Fruit fly (Drosophila melanogaster) whole organism, embryonic: ENCODE results near the gene Ugt305A1.
A peak's percentile ranks its signal among the peaks of the same experiment; 100 is the strongest.

Experiments used
- CG11504 ChIP-seq: fragments of 200-800 bp; sonication (Bioruptor generic); optimal IDR thresholded peaks from 3 replicates; lab custom pipeline; 2019; ENCODE audit warnings: missing biosample characterization, mild to moderate bottlenecking, missing genetic modification characterization, moderate library complexity
- CG12391 ChIP-seq: fragments of 200-800 bp; sonication (Bioruptor generic); optimal IDR thresholded peaks from 3 replicates; lab custom pipeline; 2018; ENCODE audit warnings: missing biosample characterization, mild to moderate bottlenecking, missing genetic modification characterization, moderate library complexity
- CG13424 ChIP-seq: fragments of 200-800 bp; sonication (Bioruptor generic); optimal IDR thresholded peaks from 2 replicates; lab custom pipeline; 2019; ENCODE audit warnings: missing biosample characterization, mild to moderate bottlenecking, missing genetic modification characterization, moderate library complexity
- CG17361 ChIP-seq: fragments of 200-800 bp; sonication (Bioruptor generic); IDR thresholded peaks from 3 replicates; pipeline ENCODE4 v1.3.6; 2022; ENCODE audit warnings: missing biosample characterization, missing genetic modification characterization
- CG17829 ChIP-seq: fragments of 200-800 bp; optimal IDR thresholded peaks from 2 replicates; lab custom pipeline; 2019; ENCODE audit warnings: missing biosample characterization, mild to moderate bottlenecking, missing genetic modification characterization, moderate library complexity
- CG18262 ChIP-seq: fragments of 200-800 bp; optimal IDR thresholded peaks from 3 replicates; lab custom pipeline; 2019; ENCODE audit warnings: missing biosample characterization, mild to moderate bottlenecking, missing genetic modification characterization, moderate library complexity
- CG2678 ChIP-seq: fragments of 200-800 bp; sonication (Bioruptor generic); optimal IDR thresholded peaks from 3 replicates; lab custom pipeline; 2019; ENCODE audit warnings: missing biosample characterization, mild to moderate bottlenecking, missing genetic modification characterization, moderate library complexity
- CG2712 ChIP-seq: fragments of 200-800 bp; optimal IDR thresholded peaks from 3 replicates; lab custom pipeline; 2019; ENCODE audit warnings: missing biosample characterization, mild to moderate bottlenecking, missing genetic modification characterization, moderate library complexity
- CG31441 ChIP-seq: fragments of 200-800 bp; sonication (Bioruptor generic); IDR thresholded peaks from 2 replicates; pipeline ENCODE4 v1.3.6; 2022; ENCODE audit warnings: missing biosample characterization, missing genetic modification characterization
- CG5245 ChIP-seq: fragments of 200-800 bp; sonication (Bioruptor generic); optimal IDR thresholded peaks from 3 replicates; lab custom pipeline; 2016; ENCODE audit warnings: missing biosample characterization, missing genetic modification characterization
- CG6854 ChIP-seq: fragments of 200-800 bp; sonication (Bioruptor generic); optimal IDR thresholded peaks from 3 replicates; lab custom pipeline; 2017; ENCODE audit warnings: missing biosample characterization, mild to moderate bottlenecking, missing genetic modification characterization
- CG7839 ChIP-seq: fragments of 200-800 bp; sonication (Bioruptor generic); optimal IDR thresholded peaks from 3 replicates; lab custom pipeline; 2018; ENCODE audit warnings: missing biosample characterization, mild to moderate bottlenecking, missing genetic modification characterization, moderate library complexity
- CG8290 ChIP-seq, 3 experiments: fragments of 200-800 bp; sonication (Bioruptor generic); optimal IDR thresholded peaks; 2 replicates each; lab custom pipeline; 2016 to 2019; ENCODE audit warnings: missing biosample characterization in 3 of 3, missing genetic modification characterization in 3 of 3, mild to moderate bottlenecking in 2 of 3, moderate library complexity in 1 of 3
- CG8924 ChIP-seq: fragments of 200-800 bp; optimal IDR thresholded peaks from 3 replicates; lab custom pipeline; 2019; ENCODE audit warnings: missing biosample characterization, mild to moderate bottlenecking, missing genetic modification characterization, moderate library complexity
- CoRest ChIP-seq: fragments of 200-800 bp; sonication (Bioruptor generic); optimal IDR thresholded peaks from 3 replicates; lab custom pipeline; 2018; ENCODE audit warnings: missing biosample characterization, mild to moderate bottlenecking, missing genetic modification characterization, moderate library complexity
- D19A ChIP-seq: fragments of 200-800 bp; optimal IDR thresholded peaks from 3 replicates; lab custom pipeline; 2019; ENCODE audit warnings: missing biosample characterization, mild to moderate bottlenecking, missing genetic modification characterization, moderate library complexity
- Hmr ChIP-seq: fragments of 200-800 bp; sonication (Bioruptor generic); optimal IDR thresholded peaks from 3 replicates; lab custom pipeline; 2017; ENCODE audit warnings: mild to moderate bottlenecking, missing biosample characterization, missing genetic modification reagents, missing genetic modification characterization
- Hr51 ChIP-seq, 2 experiments: fragments of 200-800 bp; sonication (Bioruptor generic); optimal IDR thresholded peaks; 2 replicates in 1 of 2; 3 replicates in 1 of 2; lab custom pipeline; 2016 to 2018; ENCODE audit warnings: missing biosample characterization in 2 of 2, missing genetic modification characterization in 2 of 2, mild to moderate bottlenecking in 1 of 2, moderate library complexity in 1 of 2
- Mrtf ChIP-seq: fragments of 200-800 bp; sonication (Bioruptor generic); IDR thresholded peaks from 3 replicates; pipeline ENCODE4 v1.3.6; 2022; ENCODE audit warnings: missing biosample characterization, missing genetic modification characterization
- NFAT ChIP-seq: fragments of 200-800 bp; sonication (Bioruptor generic); IDR thresholded peaks from 2 replicates; pipeline ENCODE4 v1.3.6; 2022; ENCODE audit warnings: missing biosample characterization, missing genetic modification characterization
- Nf-YB ChIP-seq: fragments of 200-800 bp; sonication (Bioruptor generic); optimal IDR thresholded peaks from 3 replicates; lab custom pipeline; 2019; ENCODE audit warnings: missing biosample characterization, mild to moderate bottlenecking, missing genetic modification characterization, moderate library complexity
- Nf-YC ChIP-seq: fragments of 200-800 bp; optimal IDR thresholded peaks from 3 replicates; lab custom pipeline; 2019; ENCODE audit warnings: missing biosample characterization, mild to moderate bottlenecking, missing genetic modification characterization, moderate library complexity
- Sox100B ChIP-seq: fragments of 200-800 bp; sonication (Bioruptor generic); optimal IDR thresholded peaks from 3 replicates; lab custom pipeline; 2018; ENCODE audit warnings: missing biosample characterization, mild to moderate bottlenecking, missing genetic modification characterization
- Sox102F ChIP-seq: fragments of 200-800 bp; sonication (Bioruptor generic); optimal IDR thresholded peaks from 2 replicates; lab custom pipeline; 2018; ENCODE audit warnings: missing biosample characterization, mild to moderate bottlenecking, missing genetic modification characterization, moderate library complexity
- bsh ChIP-seq, 2 experiments: fragments of 200-800 bp; sonication (Bioruptor generic); optimal IDR thresholded peaks; 2 replicates each; lab custom pipeline; 2017 to 2018; ENCODE audit warnings: mild to moderate bottlenecking in 2 of 2, missing biosample characterization in 2 of 2, missing genetic modification characterization in 2 of 2, moderate library complexity in 1 of 2
- cg ChIP-seq: fragments of 200-800 bp; sonication (Bioruptor generic); optimal IDR thresholded peaks from 3 replicates; lab custom pipeline; 2019; ENCODE audit warnings: missing biosample characterization, mild to moderate bottlenecking, missing genetic modification characterization, moderate library complexity
- dmrt11E ChIP-seq: fragments of 200-800 bp; sonication (Bioruptor generic); optimal IDR thresholded peaks from 3 replicates; lab custom pipeline; 2018; ENCODE audit warnings: missing biosample characterization, mild to moderate bottlenecking, missing genetic modification characterization, moderate library complexity
- dmrt99B ChIP-seq: fragments of 200-800 bp; sonication (Bioruptor generic); optimal IDR thresholded peaks from 2 replicates; lab custom pipeline; 2018; ENCODE audit warnings: missing biosample characterization, mild to moderate bottlenecking, missing genetic modification characterization, moderate library complexity
- gem ChIP-seq: fragments of 200-800 bp; sonication (Bioruptor generic); optimal IDR thresholded peaks from 2 replicates; lab custom pipeline; 2019; ENCODE audit warnings: missing biosample characterization, mild to moderate bottlenecking, missing genetic modification characterization, moderate library complexity
- grau ChIP-seq: fragments of 200-800 bp; optimal IDR thresholded peaks from 3 replicates; lab custom pipeline; 2019; ENCODE audit warnings: missing biosample characterization, mild to moderate bottlenecking, missing genetic modification characterization, moderate library complexity
- gsb-n ChIP-seq: fragments of 200-800 bp; sonication (Bioruptor generic); optimal IDR thresholded peaks from 3 replicates; lab custom pipeline; 2018; ENCODE audit warnings: missing biosample characterization, mild to moderate bottlenecking, missing genetic modification characterization
- gt ChIP-seq: fragments of 200-800 bp; sonication (Bioruptor generic); IDR thresholded peaks from 2 replicates; pipeline ENCODE4 v1.3.6; 2022; ENCODE audit warnings: missing biosample characterization, missing genetic modification characterization
- lola ChIP-seq, 3 experiments: fragments of >200 bp in 2 of 3; fragments of 200-800 bp in 1 of 3; sonication (Bioruptor generic) in 1 of 3; optimal IDR thresholded peaks; 2 replicates each; lab custom pipeline; 2017 to 2019; ENCODE audit warnings: missing biosample characterization in 3 of 3, missing genetic modification characterization in 3 of 3, mild to moderate bottlenecking in 1 of 3, moderate library complexity in 1 of 3
- nmo ChIP-seq: fragments of 200-800 bp; sonication (Bioruptor generic); optimal IDR thresholded peaks from 2 replicates; lab custom pipeline; 2018; ENCODE audit warnings: missing biosample characterization, mild to moderate bottlenecking, missing genetic modification characterization, moderate library complexity
- phol ChIP-seq: fragments of 200-800 bp; sonication (Bioruptor generic); optimal IDR thresholded peaks from 3 replicates; lab custom pipeline; 2018; ENCODE audit warnings: missing biosample characterization, mild to moderate bottlenecking, missing genetic modification characterization, moderate library complexity
- ranshi ChIP-seq: fragments of 200-800 bp; sonication (Bioruptor generic); IDR thresholded peaks from 2 replicates; pipeline ENCODE4 v1.3.6; 2022; ENCODE audit warnings: missing biosample characterization, missing genetic modification characterization
- sna ChIP-seq: fragments of 200-800 bp; sonication (Bioruptor generic); IDR thresholded peaks from 2 replicates; pipeline ENCODE4 v1.3.6; 2022; ENCODE audit warnings: missing biosample characterization, missing genetic modification characterization; ENCODE audit not compliant: partially characterized antibody
- tin ChIP-seq: fragments of 200-800 bp; sonication (Bioruptor generic); optimal IDR thresholded peaks from 3 replicates; lab custom pipeline; 2016; ENCODE audit warnings: missing biosample characterization, missing genetic modification characterization

Ugt305A1 gene

dm6 chr3L:4018228-4018928, 41.2 kb upstream of the Ugt305A1 start, which contains the start of gene FoxL1:
TSS of gene FoxL1 (plus strand) at chr3L:4018878.
- peak; percentile 39 for TF ChIP-seq CG17829
- TF ChIP-seq phol (tag; lab: Kevin White, UChicago) = peak; percentile 31
- TF ChIP-seq CG2712 (tag; lab: Kevin White, UChicago) = peak; percentile 54
- TF ChIP-seq bsh (GFP tag; optimal IDR thresholded peaks at IDR 0.05; lab: Kevin White, UChicago) = peak in 1 of 2 experiments; percentile 14
- peak; percentile 92 for TF ChIP-seq Nf-YC
- peak; percentile 33 for TF ChIP-seq gem (tag; lab: Kevin White, UChicago)
- no peak for TF ChIP-seq Hmr
- peak; percentile 30; the same call in 1 of the 2 replicates for TF ChIP-seq CG31441
- peak; percentile 25 for TF ChIP-seq CG8924 (tag; lab: Kevin White, UChicago)
- TF ChIP-seq gt (GFP tag; lab: Robert Waterston, UW) = no peak
- TF ChIP-seq dmrt11E (tag; lab: Kevin White, UChicago) = peak; percentile 10
- no peak for TF ChIP-seq CG6854 (GFP tag; lab: Kevin White, UChicago)
- peak; percentile 37 for TF ChIP-seq grau
- peak; percentile 22 for TF ChIP-seq CoRest (tag; lab: Kevin White, UChicago)
- TF ChIP-seq CG13424 (tag; lab: Kevin White, UChicago) = peak; percentile 23
- TF ChIP-seq sna = no peak
- peak; percentile 21 for TF ChIP-seq Sox102F (GFP tag; lab: Kevin White, UChicago)
- peak in 1 of 2 experiments; percentile 40 for TF ChIP-seq Hr51 (GFP tag; optimal IDR thresholded peaks at IDR 0.05; lab: Kevin White, UChicago)
- TF ChIP-seq lola (GFP tag; optimal IDR thresholded peaks at IDR 0.05; lab: Kevin White, UChicago) = peak in 1 of 3 experiments; percentile 21
- no peak for TF ChIP-seq CG8290 (GFP tag; optimal IDR thresholded peaks at IDR 0.05; lab: Kevin White, UChicago)
- no peak for TF ChIP-seq CG8290 (tag; optimal IDR thresholded peaks at IDR 0.05; lab: Kevin White, UChicago)
- no peak for TF ChIP-seq tin
- TF ChIP-seq D19A = peak; percentile 91
- TF ChIP-seq Mrtf (GFP tag; lab: Robert Waterston, UW) = no peak
- no peak for TF ChIP-seq gsb-n (tag; lab: Kevin White, UChicago)
- TF ChIP-seq CG5245 (GFP tag; lab: Kevin White, UChicago) = no peak
- TF ChIP-seq CG18262 (tag; lab: Kevin White, UChicago) = peak; percentile 56
- TF ChIP-seq ranshi = no peak
- peak; percentile 25 for TF ChIP-seq dmrt99B (tag; lab: Kevin White, UChicago)
- TF ChIP-seq CG11504 = peak; percentile 33
- TF ChIP-seq CG2678 (tag; lab: Kevin White, UChicago) = peak; percentile 30
- TF ChIP-seq CG17361 = peak; percentile 40; the same call in 2 of the 3 replicates
- peak; percentile 2 for TF ChIP-seq CG7839 (tag; lab: Kevin White, UChicago)
- peak; percentile 92 for TF ChIP-seq Nf-YB (GFP tag; lab: Kevin White, UChicago)
- no peak for TF ChIP-seq NFAT (GFP tag; lab: Robert Waterston, UW)
- TF ChIP-seq cg (GFP tag; lab: Kevin White, UChicago) = peak; percentile 34
- TF ChIP-seq CG12391 (tag; lab: Kevin White, UChicago) = peak; percentile 21
- TF ChIP-seq Sox100B (GFP tag; lab: Kevin White, UChicago) = peak; percentile 10
- peak; percentile 32 for TF ChIP-seq nmo (GFP tag; lab: Kevin White, UChicago)
